Fruit fly (Drosophila melanogaster) whole organism, wandering third instar larva: ENCODE measurements around the gene CG44044.

Experiments used
- CG9705 ChIP-seq: fragments of 200-800 bp; sonication (Bioruptor generic); optimal IDR thresholded peaks from 2 replicates; lab custom pipeline; 2018; ENCODE audit warnings: missing biosample characterization, mild to moderate bottlenecking, missing genetic modification characterization
- Dfd ChIP-seq: fragments of >200 bp; optimal IDR thresholded peaks from 2 replicates; lab custom pipeline; 2017; ENCODE audit warnings: missing biosample characterization, missing genetic modification characterization
- Hr83 ChIP-seq: fragments of 200-300 bp; sonication (Bioruptor generic); optimal IDR thresholded peaks from 2 replicates; lab custom pipeline; 2016; ENCODE audit warnings: missing biosample characterization, mild to moderate bottlenecking, missing genetic modification characterization, moderate library complexity; ENCODE audit not compliant: poor library complexity, severe bottlenecking
- lola ChIP-seq: fragments of >200 bp; optimal IDR thresholded peaks from 2 replicates; lab custom pipeline; 2017; ENCODE audit warnings: missing biosample characterization, missing genetic modification characterization
- woc ChIP-seq: sonication (Bioruptor generic); optimal IDR thresholded peaks from 2 replicates; lab custom pipeline; 2016; ENCODE audit warnings: missing biosample characterization, mild to moderate bottlenecking, missing genetic modification characterization

Gene CG44044

dm6 chr3R:16370433-16370832, 48.8 kb downstream of the CG44044 start, which contains the start of gene CG10317:
TSS of gene CG10317 (minus strand) at chr3R:16370533.
- TF ChIP-seq Hr83, result no peak
- TF ChIP-seq Dfd (GFP tag; lab: Kevin White, UChicago), result no peak
- no peak for TF ChIP-seq woc (GFP tag; lab: Kevin White, UChicago)
- TF ChIP-seq lola, result no peak
- TF ChIP-seq CG9705 (GFP tag; lab: Kevin White, UChicago), result no peak
